Fruit fly (Drosophila melanogaster) whole organism, embryonic: ENCODE results near the gene Svil.

Source experiments
- Abd-B ChIP-seq: fragments of 200-800 bp; sonication (Bioruptor generic); optimal IDR thresholded peaks from 2 replicates; lab custom pipeline; 2018; ENCODE audit warnings: missing biosample characterization, mild to moderate bottlenecking, missing genetic modification characterization, moderate library complexity
- Antp ChIP-seq: fragments of 200-800 bp; sonication (Bioruptor generic); optimal IDR thresholded peaks from 3 replicates; lab custom pipeline; 2016; ENCODE audit warnings: missing biosample characterization, missing genetic modification characterization
- Asciz ChIP-seq: fragments of 200-800 bp; sonication (Bioruptor generic); optimal IDR thresholded peaks from 2 replicates; lab custom pipeline; 2017; ENCODE audit warnings: missing biosample characterization, mild to moderate bottlenecking, missing genetic modification characterization, missing genetic modification reagents
- CG10209 ChIP-seq: fragments of 200-800 bp; sonication (Bioruptor generic); optimal IDR thresholded peaks from 3 replicates; lab custom pipeline; 2017; ENCODE audit warnings: missing biosample characterization, mild to moderate bottlenecking, missing genetic modification characterization, missing genetic modification reagents
- CG11093 ChIP-seq: fragments of 200-800 bp; sonication (Bioruptor generic); IDR thresholded peaks from 3 replicates; pipeline ENCODE4 v1.3.6; 2022; ENCODE audit warnings: missing biosample characterization, missing genetic modification characterization
- CG14667 ChIP-seq: fragments of 200-800 bp; sonication (Bioruptor generic); IDR thresholded peaks from 2 replicates; pipeline ENCODE4 v1.3.6; 2022; ENCODE audit warnings: missing biosample characterization, missing genetic modification characterization
- CG14860 ChIP-seq: fragments of 200-800 bp; sonication (Bioruptor generic); IDR thresholded peaks from 3 replicates; pipeline ENCODE4 v1.3.6; 2022; ENCODE audit warnings: missing biosample characterization, missing genetic modification characterization; ENCODE audit not compliant: partially characterized antibody
- CG1529 ChIP-seq: fragments of 200-800 bp; sonication (Bioruptor generic); optimal IDR thresholded peaks from 3 replicates; lab custom pipeline; 2018; ENCODE audit warnings: missing biosample characterization, missing genetic modification characterization
- CG16813 ChIP-seq: fragments of 200-800 bp; sonication (Bioruptor generic); IDR thresholded peaks from 3 replicates; pipeline ENCODE4 v1.3.6; 2022; ENCODE audit warnings: missing biosample characterization, missing genetic modification characterization; ENCODE audit not compliant: partially characterized antibody
- CG17568 ChIP-seq: fragments of 200-800 bp; sonication (Bioruptor generic); optimal IDR thresholded peaks from 2 replicates; lab custom pipeline; 2018; ENCODE audit warnings: missing biosample characterization, mild to moderate bottlenecking, missing genetic modification characterization, moderate library complexity
- CG1832 ChIP-seq: fragments of 200-800 bp; sonication (Bioruptor generic); optimal IDR thresholded peaks from 2 replicates; lab custom pipeline; 2017; ENCODE audit warnings: missing biosample characterization, mild to moderate bottlenecking, missing genetic modification characterization, inconsistent platforms
- CG18619 ChIP-seq: fragments of 200-800 bp; sonication (Bioruptor generic); optimal IDR thresholded peaks from 3 replicates; lab custom pipeline; 2017; ENCODE audit warnings: missing biosample characterization, mild to moderate bottlenecking, missing genetic modification characterization
- CG2678 ChIP-seq: fragments of 200-800 bp; sonication (Bioruptor generic); optimal IDR thresholded peaks from 3 replicates; lab custom pipeline; 2019; ENCODE audit warnings: missing biosample characterization, mild to moderate bottlenecking, missing genetic modification characterization, moderate library complexity
- CG3065 ChIP-seq: fragments of 200-800 bp; sonication (Bioruptor generic); optimal IDR thresholded peaks from 2 replicates; lab custom pipeline; 2016; ENCODE audit warnings: missing biosample characterization, missing genetic modification characterization
- CG42726 ChIP-seq: fragments of 200-800 bp; sonication (Bioruptor generic); IDR thresholded peaks from 2 replicates; pipeline ENCODE4 v1.3.6; 2022; ENCODE audit warnings: missing biosample characterization, missing genetic modification characterization; ENCODE audit not compliant: partially characterized antibody
- CG6254 ChIP-seq: fragments of 200-800 bp; sonication (Bioruptor generic); optimal IDR thresholded peaks from 3 replicates; lab custom pipeline; 2017; ENCODE audit warnings: mild to moderate bottlenecking, missing biosample characterization, missing genetic modification reagents, missing genetic modification characterization
- CG6791 ChIP-seq: fragments of 200-800 bp; sonication (Bioruptor generic); IDR thresholded peaks from 3 replicates; pipeline ENCODE4 v1.3.6; 2022; ENCODE audit warnings: missing biosample characterization, missing genetic modification characterization; ENCODE audit not compliant: partially characterized antibody
- CG7372 ChIP-seq: fragments of 200-800 bp; sonication (Bioruptor generic); IDR thresholded peaks from 2 replicates; pipeline ENCODE4 v1.3.6; 2022; ENCODE audit warnings: missing biosample characterization, missing genetic modification characterization
- CG8924 ChIP-seq: fragments of 200-800 bp; optimal IDR thresholded peaks from 3 replicates; lab custom pipeline; 2019; ENCODE audit warnings: missing biosample characterization, mild to moderate bottlenecking, missing genetic modification characterization, moderate library complexity
- D19B ChIP-seq: fragments of 200-800 bp; sonication (Bioruptor generic); optimal IDR thresholded peaks from 2 replicates; lab custom pipeline; 2017; ENCODE audit warnings: missing biosample characterization, mild to moderate bottlenecking, missing genetic modification characterization
- Drgx ChIP-seq: fragments of 200-800 bp; sonication (Bioruptor generic); IDR thresholded peaks from 2 replicates; pipeline ENCODE4 v1.3.6; 2022; ENCODE audit warnings: missing biosample characterization, missing genetic modification characterization
- E2f2 ChIP-seq: fragments of 200-800 bp; sonication (Bioruptor generic); IDR thresholded peaks from 2 replicates; pipeline ENCODE4 v1.3.6; 2022; ENCODE audit warnings: missing biosample characterization, missing genetic modification characterization
- Gug ChIP-seq: fragments of 200-800 bp; sonication (Bioruptor generic); IDR thresholded peaks from 4 replicates; pipeline ENCODE4 v1.3.6; 2022; ENCODE audit warnings: missing biosample characterization, missing genetic modification characterization
- Hr51 ChIP-seq, 2 experiments: fragments of 200-800 bp; sonication (Bioruptor generic); optimal IDR thresholded peaks; 2 replicates in 1 of 2; 3 replicates in 1 of 2; lab custom pipeline; 2016 to 2018; ENCODE audit warnings: missing biosample characterization in 2 of 2, missing genetic modification characterization in 2 of 2, mild to moderate bottlenecking in 1 of 2, moderate library complexity in 1 of 2
- Meics ChIP-seq: fragments of 200-800 bp; sonication (Bioruptor generic); optimal IDR thresholded peaks from 2 replicates; lab custom pipeline; 2017; ENCODE audit warnings: missing biosample characterization, mild to moderate bottlenecking, missing genetic modification characterization
- Oaz ChIP-seq: fragments of 200-800 bp; sonication (Bioruptor generic); IDR thresholded peaks from 2 replicates; pipeline ENCODE4 v1.3.6; 2022; ENCODE audit warnings: missing biosample characterization, missing genetic modification characterization
- Scr ChIP-seq: fragments of 200-800 bp; sonication (Bioruptor generic); IDR thresholded peaks from 2 replicates; pipeline ENCODE4 v1.3.6; 2022; ENCODE audit warnings: missing biosample characterization, missing genetic modification characterization; ENCODE audit not compliant: partially characterized antibody
- ci ChIP-seq: fragments of 200-800 bp; sonication (Bioruptor generic); IDR thresholded peaks from 3 replicates; pipeline ENCODE4 v1.3.6; 2022; ENCODE audit warnings: missing biosample characterization, missing genetic modification characterization
- croc ChIP-seq: fragments of 200-800 bp; sonication (Bioruptor generic); conservative IDR thresholded peaks from 3 replicates; pipeline ENCODE4 v1.3.6; 2022; ENCODE audit warnings: missing biosample characterization, missing genetic modification characterization
- dm ChIP-seq: fragments of 200-800 bp; sonication (Bioruptor generic); optimal IDR thresholded peaks from 3 replicates; lab custom pipeline; 2016; ENCODE audit warnings: missing biosample characterization, missing genetic modification characterization
- ems ChIP-seq: fragments of 200-800 bp; sonication (Bioruptor generic); optimal IDR thresholded peaks from 3 replicates; lab custom pipeline; 2016; ENCODE audit warnings: missing biosample characterization, missing genetic modification characterization
- fu2 ChIP-seq: fragments of 200-800 bp; sonication (Bioruptor generic); optimal IDR thresholded peaks from 2 replicates; lab custom pipeline; 2016; ENCODE audit warnings: missing biosample characterization, missing genetic modification characterization
- gce ChIP-seq: fragments of 200-800 bp; sonication (Bioruptor generic); IDR thresholded peaks from 3 replicates; pipeline ENCODE4 v1.3.6; 2022; ENCODE audit warnings: missing biosample characterization, missing genetic modification characterization
- gem ChIP-seq: fragments of 200-800 bp; sonication (Bioruptor generic); optimal IDR thresholded peaks from 2 replicates; lab custom pipeline; 2019; ENCODE audit warnings: missing biosample characterization, mild to moderate bottlenecking, missing genetic modification characterization, moderate library complexity
- gro ChIP-seq: fragments of 200-800 bp; sonication (Bioruptor generic); optimal IDR thresholded peaks from 2 replicates; lab custom pipeline; 2016; ENCODE audit warnings: missing biosample characterization, missing genetic modification characterization
- her ChIP-seq: fragments of 200-800 bp; sonication (Bioruptor generic); optimal IDR thresholded peaks from 2 replicates; lab custom pipeline; 2016; ENCODE audit warnings: missing biosample characterization, missing genetic modification characterization
- kay ChIP-seq: fragments of 200-800 bp; sonication (Bioruptor generic); optimal IDR thresholded peaks from 2 replicates; lab custom pipeline; 2016; ENCODE audit warnings: missing biosample characterization, missing genetic modification characterization
- lilli ChIP-seq: fragments of 200-800 bp; sonication (Bioruptor generic); optimal IDR thresholded peaks from 3 replicates; lab custom pipeline; 2016; ENCODE audit warnings: missing biosample characterization, missing genetic modification characterization
- luna ChIP-seq: fragments of 200-800 bp; sonication (Bioruptor generic); optimal IDR thresholded peaks from 2 replicates; lab custom pipeline; 2016; ENCODE audit warnings: missing biosample characterization, missing genetic modification characterization
- mirr ChIP-seq: fragments of 200-800 bp; sonication (Bioruptor generic); optimal IDR thresholded peaks from 3 replicates; lab custom pipeline; 2018; ENCODE audit warnings: missing biosample characterization, mild to moderate bottlenecking, missing genetic modification characterization
- nom ChIP-seq: fragments of 200-800 bp; sonication (Bioruptor generic); optimal IDR thresholded peaks from 2 replicates; lab custom pipeline; 2017; ENCODE audit warnings: missing biosample characterization, missing genetic modification characterization, mild to moderate bottlenecking, moderate library complexity, missing genetic modification reagents
- pfk ChIP-seq: fragments of 200-800 bp; sonication (Bioruptor generic); optimal IDR thresholded peaks from 2 replicates; lab custom pipeline; 2018; ENCODE audit warnings: missing biosample characterization, mild to moderate bottlenecking, missing genetic modification characterization, moderate library complexity
- prd ChIP-seq, 3 experiments: fragments of >200 bp in 2 of 3; fragments of 200-800 bp in 1 of 3; sonication (Bioruptor generic) in 1 of 3; optimal IDR thresholded peaks in 2 of 3; IDR thresholded peaks in 1 of 3; 2 replicates in 2 of 3; 3 replicates in 1 of 3; pipeline versions ENCODE4 v1.3.6 to Lab custom; 2017 to 2022; ENCODE audit warnings: missing biosample characterization in 1 of 3, missing genetic modification characterization in 1 of 3
- scrt ChIP-seq: fragments of 200-800 bp; sonication (Bioruptor generic); optimal IDR thresholded peaks from 2 replicates; lab custom pipeline; 2018; ENCODE audit warnings: missing biosample characterization, mild to moderate bottlenecking, missing genetic modification characterization, moderate library complexity
- slou ChIP-seq: fragments of 200-800 bp; sonication (Bioruptor generic); optimal IDR thresholded peaks from 3 replicates; lab custom pipeline; 2016; ENCODE audit warnings: missing biosample characterization, missing genetic modification characterization
- tio ChIP-seq: fragments of 200-800 bp; sonication (Bioruptor generic); optimal IDR thresholded peaks from 2 replicates; lab custom pipeline; 2017; ENCODE audit warnings: missing biosample characterization, missing genetic modification characterization, inconsistent platforms
- toy ChIP-seq: fragments of 200-800 bp; sonication (Bioruptor generic); IDR thresholded peaks from 2 replicates; pipeline ENCODE4 v1.3.6; 2022; ENCODE audit warnings: missing biosample characterization, missing genetic modification characterization
- trem ChIP-seq: fragments of 200-800 bp; optimal IDR thresholded peaks from 3 replicates; lab custom pipeline; 2019; ENCODE audit warnings: missing biosample characterization, mild to moderate bottlenecking, missing genetic modification characterization, moderate library complexity
- wek ChIP-seq: fragments of 200-800 bp; sonication (Bioruptor generic); optimal IDR thresholded peaks from 3 replicates; lab custom pipeline; 2018; ENCODE audit warnings: missing biosample characterization, mild to moderate bottlenecking, missing genetic modification characterization, moderate library complexity

Svil gene

dm6 chr3L:2467424-2467838 lies 90.0 kb downstream of the Svil start (continued):
- TF ChIP-seq pfk (no peak), CG7372 (GFP tag; lab: Robert Waterston, UW) (no peak; the same call in 1 of the 2 replicates), gro (GFP tag; lab: Kevin White, UChicago) (peak; percentile 36), prd (optimal IDR thresholded peaks at IDR 0.05; lab: Kevin White, UChicago) (no peak), prd (GFP tag; IDR thresholded peaks at IDR 0.05; lab: Robert Waterston, UW) (peak; percentile 92), CG10209 (peak; percentile 55), croc (GFP tag; lab: Robert Waterston, UW) (peak; percentile 62), CG17568 (peak; percentile 42), gce (GFP tag; lab: Robert Waterston, UW) (peak; percentile 28; the same call in 1 of the 3 replicates), CG14667 (GFP tag; lab: Robert Waterston, UW) (peak; percentile 79), mirr (GFP tag; lab: Kevin White, UChicago) (no peak), CG42726 (GFP tag; lab: Robert Waterston, UW) (no peak), her (GFP tag; lab: Kevin White, UChicago) (no peak), gem (tag; lab: Kevin White, UChicago) (peak; percentile 85), ems (GFP tag; lab: Kevin White, UChicago) (peak; percentile 68), toy (GFP tag; lab: Robert Waterston, UW) (peak; percentile 54), CG16813 (no peak), CG11093 (GFP tag; lab: Robert Waterston, UW) (0 out of 3 replicates have a peak, but pooled peaks have one; percentile 45), luna (GFP tag; lab: Kevin White, UChicago) (no peak), wek (GFP tag; lab: Kevin White, UChicago) (no peak), CG3065 (GFP tag; lab: Kevin White, UChicago) (no peak), ci (peak; percentile 49; the same call in 1 of the 3 replicates), Oaz (GFP tag; lab: Robert Waterston, UW) (no peak), Abd-B (peak; percentile 24), lilli (peak; percentile 55), tio (GFP tag; lab: Kevin White, UChicago) (peak; percentile 69), dm (no peak), CG2678 (tag; lab: Kevin White, UChicago) (peak; percentile 87), Scr (GFP tag; lab: Robert Waterston, UW) (no peak), Antp (no peak), CG1832 (no peak), nom (peak; percentile 76), Drgx (peak; percentile 78), D19B (GFP tag; lab: Kevin White, UChicago) (peak; percentile 42), Meics (GFP tag; lab: Kevin White, UChicago) (peak; percentile 69), CG18619 (peak; percentile 61), CG8924 (tag; lab: Kevin White, UChicago) (peak; percentile 50), CG6791 (no peak), kay (peak; percentile 67), Asciz (GFP tag; lab: Kevin White, UChicago) (peak; percentile 87), Hr51 (GFP tag; optimal IDR thresholded peaks at IDR 0.05; lab: Kevin White, UChicago) (peak; percentile 5 to 82), Gug (GFP tag; lab: Robert Waterston, UW) (peak; percentile 35; the same call in 3 of the 4 replicates), E2f2 (peak; percentile 30; the same call in 1 of the 2 replicates), CG14860 (GFP tag; lab: Robert Waterston, UW) (no peak), trem (tag; lab: Kevin White, UChicago) (peak; percentile 80), scrt (GFP tag; lab: Kevin White, UChicago) (peak; percentile 30), CG1529 (peak; percentile 29), fu2 (GFP tag; lab: Kevin White, UChicago) (peak; percentile 55), slou (GFP tag; lab: Kevin White, UChicago) (no peak), CG6254 (GFP tag; lab: Kevin White, UChicago) (peak; percentile 48)
